Worm (Caenorhabditis elegans): Measurements from ENCODE around the gene ugt-22.
"Not testable (repeated sequence)": the region's sequence is repeated elsewhere in the genome, so short reads cannot be mapped to it uniquely, and the experiment has no call there.

Gene ugt-22

ce11 chrIV:13626469-13626868 is 12.6 kb upstream of the ugt-22 start, which contains the start of gene sru-21:
sru-21 (plus strand) TSS chrIV:13626769.
- TF ChIP-seq ref-1 (GFP tag; conservative IDR thresholded peaks at IDR 0.05) = no peak
- no peak for TF ChIP-seq T22C8.4 (GFP tag; IDR thresholded peaks at IDR 0.05)
- no peak for TF ChIP-seq tab-1 (GFP tag; IDR thresholded peaks at IDR 0.05)
- no peak for TF ChIP-seq flt-1 (GFP tag; IDR thresholded peaks at IDR 0.05)
- no peak for TF ChIP-seq ztf-23 (GFP tag; IDR thresholded peaks at IDR 0.05)
- TF ChIP-seq ztf-29 (GFP tag; IDR thresholded peaks at IDR 0.05) = no peak
- no peak for TF ChIP-seq cog-1 (tag; optimal IDR thresholded peaks at IDR 0.05)
- no peak for TF ChIP-seq klf-2 (GFP tag; conservative IDR thresholded peaks at IDR 0.05)
- TF ChIP-seq med-1 (GFP tag; optimal IDR thresholded peaks at IDR 0.05; ENCODE audit: insufficient read depth) = no peak

- no peak for TF ChIP-seq med-1 (GFP tag; optimal IDR thresholded peaks at IDR 0.05; ENCODE audit: insufficient read depth)
- no peak for TF ChIP-seq tab-1 (GFP tag; IDR thresholded peaks at IDR 0.05)
- TF ChIP-seq ref-1 (GFP tag; conservative IDR thresholded peaks at IDR 0.05) = no peak
- no peak for TF ChIP-seq T22C8.4 (GFP tag; IDR thresholded peaks at IDR 0.05)
- TF ChIP-seq cog-1 (tag; optimal IDR thresholded peaks at IDR 0.05) = no peak
- TF ChIP-seq ztf-29 (GFP tag; IDR thresholded peaks at IDR 0.05) = no peak
- no peak for TF ChIP-seq flt-1 (GFP tag; IDR thresholded peaks at IDR 0.05)
- TF ChIP-seq klf-2 (GFP tag; conservative IDR thresholded peaks at IDR 0.05) = no peak
- TF ChIP-seq ztf-23 (GFP tag; IDR thresholded peaks at IDR 0.05) = no peak
Measured at ce11 chrIV:13632613-13633012, 6.4 kb upstream of the ugt-22 start.

DNA sequence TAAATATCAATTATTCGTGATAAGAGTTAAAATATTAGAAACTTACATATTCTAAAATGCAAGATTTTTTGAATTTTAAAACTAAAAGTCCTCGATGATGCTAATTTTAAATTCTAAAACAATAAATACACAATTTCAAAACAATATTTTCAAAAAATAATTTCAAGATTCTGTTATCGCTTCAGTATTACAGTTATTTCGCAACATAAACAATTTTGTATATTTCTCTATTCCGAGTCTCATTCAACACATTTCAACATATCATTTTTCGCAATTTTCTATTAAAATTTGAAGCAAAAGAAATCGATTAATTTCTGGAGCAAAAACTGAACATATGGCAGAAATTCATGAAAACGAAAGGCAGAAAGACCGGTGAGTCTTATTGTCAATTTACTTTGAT is 5.9 kb upstream of the ugt-22 start, which contains the start of gene fbxa-98:
Gene fbxa-98 (plus strand): TSS at position 243 of the 400 bp plus-strand sequence.
- TF ChIP-seq flt-1 (GFP tag; IDR thresholded peaks at IDR 0.05) (no peak), tab-1 (GFP tag; IDR thresholded peaks at IDR 0.05) (no peak), med-1 (GFP tag; optimal IDR thresholded peaks at IDR 0.05; ENCODE audit: insufficient read depth) (no peak), cog-1 (tag; optimal IDR thresholded peaks at IDR 0.05) (no peak), ztf-29 (GFP tag; IDR thresholded peaks at IDR 0.05) (no peak), ref-1 (GFP tag; conservative IDR thresholded peaks at IDR 0.05) (no peak), klf-2 (GFP tag; conservative IDR thresholded peaks at IDR 0.05) (no peak), ztf-23 (GFP tag; IDR thresholded peaks at IDR 0.05) (no peak), T22C8.4 (GFP tag; IDR thresholded peaks at IDR 0.05) (no peak)

ce11 chrIV:13636975-13637374 is 2.1 kb upstream of the ugt-22 start, which contains the start of gene C08F11.7:
C08F11.7 (plus strand) TSS chrIV:13637275.
- no peak for TF ChIP-seq ztf-23 (GFP tag; IDR thresholded peaks at IDR 0.05)
- TF ChIP-seq cog-1 (tag; optimal IDR thresholded peaks at IDR 0.05) = no peak
- TF ChIP-seq tab-1 (GFP tag; IDR thresholded peaks at IDR 0.05) = no peak
- no peak for TF ChIP-seq flt-1 (GFP tag; IDR thresholded peaks at IDR 0.05)
- no peak for TF ChIP-seq ztf-29 (GFP tag; IDR thresholded peaks at IDR 0.05)
- no peak for TF ChIP-seq med-1 (GFP tag; optimal IDR thresholded peaks at IDR 0.05; ENCODE audit: insufficient read depth)
- TF ChIP-seq T22C8.4 (GFP tag; IDR thresholded peaks at IDR 0.05) = no peak
- TF ChIP-seq klf-2 (GFP tag; conservative IDR thresholded peaks at IDR 0.05) = no peak
- no peak for TF ChIP-seq ref-1 (GFP tag; conservative IDR thresholded peaks at IDR 0.05)

DNA sequence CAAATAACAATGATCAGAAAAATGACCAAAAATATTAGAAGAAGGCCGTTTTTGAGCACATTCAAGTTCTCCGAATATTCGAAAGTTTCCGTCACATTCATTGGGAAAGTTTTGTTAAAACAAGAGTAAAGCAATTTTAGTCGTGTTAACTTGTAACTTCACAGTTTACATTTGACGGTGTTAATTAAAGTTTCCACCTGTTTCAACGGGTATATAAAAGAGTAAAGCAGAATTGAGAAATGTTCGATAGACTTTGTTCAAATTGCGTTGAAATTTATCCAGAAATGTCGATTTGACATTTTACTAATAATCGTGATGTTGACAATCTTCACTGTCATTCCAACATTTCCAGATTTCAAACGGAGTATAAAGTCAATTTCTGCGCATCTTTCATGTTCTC is 6.8 kb downstream of the ugt-22 start, which contains the start of gene srz-29:
Gene srz-29 (minus strand): TSS at position 101 of the 400 bp plus-strand sequence.
- TF ChIP-seq cog-1 (tag; optimal IDR thresholded peaks at IDR 0.05) (no peak), ztf-29 (GFP tag; IDR thresholded peaks at IDR 0.05) (no peak), klf-2 (GFP tag; conservative IDR thresholded peaks at IDR 0.05) (no peak), flt-1 (GFP tag; IDR thresholded peaks at IDR 0.05) (no peak), med-1 (GFP tag; optimal IDR thresholded peaks at IDR 0.05; ENCODE audit: insufficient read depth) (no peak), ztf-23 (GFP tag; IDR thresholded peaks at IDR 0.05) (no peak), tab-1 (GFP tag; IDR thresholded peaks at IDR 0.05) (no peak), ref-1 (GFP tag; conservative IDR thresholded peaks at IDR 0.05) (no peak), T22C8.4 (GFP tag; IDR thresholded peaks at IDR 0.05) (no peak)

- TF ChIP-seq klf-2 (GFP tag; conservative IDR thresholded peaks at IDR 0.05) (no peak), cog-1 (tag; optimal IDR thresholded peaks at IDR 0.05) (no peak), med-1 (GFP tag; optimal IDR thresholded peaks at IDR 0.05; ENCODE audit: insufficient read depth) (no peak), ref-1 (GFP tag; conservative IDR thresholded peaks at IDR 0.05) (no peak), T22C8.4 (GFP tag; IDR thresholded peaks at IDR 0.05) (no peak), flt-1 (GFP tag; IDR thresholded peaks at IDR 0.05) (no peak), ztf-23 (GFP tag; IDR thresholded peaks at IDR 0.05) (no peak), tab-1 (GFP tag; IDR thresholded peaks at IDR 0.05) (no peak), ztf-29 (GFP tag; IDR thresholded peaks at IDR 0.05) (no peak)
Measured at ce11 chrIV:13647558-13647957, 8.5 kb downstream of the ugt-22 start, which contains the start of gene ule-4. ule-4 (minus strand) TSS chrIV:13647658.

DNA sequence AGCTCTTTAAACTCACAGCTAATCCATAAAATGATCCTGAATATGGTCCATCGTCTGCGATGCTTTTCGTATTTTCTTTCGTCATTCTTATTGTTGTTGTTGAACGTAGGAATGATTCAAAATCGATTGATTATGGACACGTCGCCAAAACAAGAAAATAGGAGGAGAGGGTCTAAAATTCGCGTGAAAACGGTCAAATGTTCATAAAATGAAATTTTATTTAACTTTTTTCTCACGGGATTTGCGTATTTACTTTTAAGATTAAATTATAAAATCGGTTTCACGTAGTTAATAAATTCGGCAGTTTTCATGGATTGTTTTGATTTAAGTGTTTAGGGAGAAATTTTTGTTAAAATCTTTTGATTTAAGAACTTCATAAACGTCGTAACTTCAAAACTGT is 10.1 kb downstream of the ugt-22 start, which contains the start of gene C08F11.10:
Gene C08F11.10 (minus strand): TSS at position 101 of the 400 bp plus-strand sequence.
- TF ChIP-seq klf-2 (GFP tag; conservative IDR thresholded peaks at IDR 0.05) = no peak
- no peak for TF ChIP-seq ztf-23 (GFP tag; IDR thresholded peaks at IDR 0.05)
- no peak for TF ChIP-seq ztf-29 (GFP tag; IDR thresholded peaks at IDR 0.05)
- TF ChIP-seq cog-1 (tag; optimal IDR thresholded peaks at IDR 0.05) = no peak
- TF ChIP-seq ref-1 (GFP tag; conservative IDR thresholded peaks at IDR 0.05) = no peak
- TF ChIP-seq T22C8.4 (GFP tag; IDR thresholded peaks at IDR 0.05) = no peak
- no peak for TF ChIP-seq flt-1 (GFP tag; IDR thresholded peaks at IDR 0.05)
- TF ChIP-seq tab-1 (GFP tag; IDR thresholded peaks at IDR 0.05) = no peak
- no peak for TF ChIP-seq med-1 (GFP tag; optimal IDR thresholded peaks at IDR 0.05; ENCODE audit: insufficient read depth)

DNA sequence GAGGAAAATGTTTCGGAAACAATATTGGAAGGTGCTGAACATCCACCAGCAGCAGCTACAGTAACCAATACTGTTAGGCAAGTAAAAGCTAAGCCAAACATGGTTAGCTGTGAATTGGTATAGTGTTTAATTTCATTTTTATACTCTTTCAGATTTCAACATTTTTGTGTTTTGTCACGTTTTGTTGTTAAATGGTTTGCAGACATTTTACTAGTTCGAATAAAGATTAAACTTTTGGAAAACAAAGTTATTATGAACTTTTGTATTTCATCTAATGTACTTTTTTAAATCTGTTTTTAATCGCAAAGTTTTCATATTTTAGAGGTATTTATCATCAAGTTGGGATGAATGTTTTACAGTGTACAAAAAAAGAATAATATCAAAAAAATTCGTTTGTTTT is 11.2 kb downstream of the ugt-22 start, which contains the start of gene C08F11.17:
Gene C08F11.17 (minus strand): TSS at position 101 of the 400 bp plus-strand sequence.
- TF ChIP-seq cog-1 (tag; optimal IDR thresholded peaks at IDR 0.05) (no peak), med-1 (GFP tag; optimal IDR thresholded peaks at IDR 0.05; ENCODE audit: insufficient read depth) (no peak), ztf-29 (GFP tag; IDR thresholded peaks at IDR 0.05) (no peak), klf-2 (GFP tag; conservative IDR thresholded peaks at IDR 0.05) (no peak), ref-1 (GFP tag; conservative IDR thresholded peaks at IDR 0.05) (no peak), flt-1 (GFP tag; IDR thresholded peaks at IDR 0.05) (no peak), tab-1 (GFP tag; IDR thresholded peaks at IDR 0.05) (no peak), T22C8.4 (GFP tag; IDR thresholded peaks at IDR 0.05) (no peak), ztf-23 (GFP tag; IDR thresholded peaks at IDR 0.05) (no peak)

- not testable (repeated sequence) for TF ChIP-seq med-1 (GFP tag; optimal IDR thresholded peaks at IDR 0.05; ENCODE audit: insufficient read depth); ztf-29 (GFP tag; IDR thresholded peaks at IDR 0.05); ztf-23 (GFP tag; IDR thresholded peaks at IDR 0.05)
Measured at ce11 chrIV:13651411-13651810, 12.4 kb downstream of the ugt-22 start, which contains the start of gene C08F11.12. C08F11.12 (minus strand) TSS chrIV:13651511.

All from whole organism, midembryonic.